Worm (Caenorhabditis elegans) whole organism, mixed stage, embryonic: Measurements from ENCODE around the gene Y62H9A.16.

Source experiments
- M03D4.4 ChIP-seq: sonication (generic microtip); optimal IDR thresholded peaks from 2 replicates; lab custom pipeline; 2017; ENCODE audit warnings: mild to moderate bottlenecking, missing genetic modification characterization, missing compliant biosample characterization
- bed-3 ChIP-seq: fragments of 200-800 bp; sonication (Bioruptor generic); optimal IDR thresholded peaks from 3 replicates; lab custom pipeline; 2018; ENCODE audit warnings: mild to moderate bottlenecking, missing genetic modification characterization, moderate library complexity, missing compliant biosample characterization
- blmp-1 ChIP-seq: fragments of 150-350 bp; optimal IDR thresholded peaks from 2 replicates; lab custom pipeline; 2014; ENCODE audit warnings: missing biosample characterization, missing genetic modification characterization
- ceh-39 ChIP-seq: fragments of 150-350 bp; optimal IDR thresholded peaks from 2 replicates; lab custom pipeline; 2014; ENCODE audit warnings: missing biosample characterization, missing genetic modification characterization
- ceh-43 ChIP-seq: fragments of 200-800 bp; sonication (Bioruptor generic); optimal IDR thresholded peaks from 2 replicates; lab custom pipeline; 2018; ENCODE audit warnings: mild to moderate bottlenecking, missing genetic modification characterization, moderate library complexity, missing compliant biosample characterization
- ceh-83 ChIP-seq: fragments of 200-800 bp; sonication (Bioruptor generic); optimal IDR thresholded peaks from 2 replicates; lab custom pipeline; 2018; ENCODE audit warnings: mild to moderate bottlenecking, missing genetic modification characterization, missing compliant biosample characterization
- ces-1 ChIP-seq: fragments of 150-350 bp; optimal IDR thresholded peaks from 2 replicates; lab custom pipeline; 2014; ENCODE audit warnings: missing biosample characterization, missing genetic modification reagents, missing genetic modification characterization
- cnd-1 ChIP-seq: fragments of 200-800 bp; sonication (Bioruptor generic); optimal IDR thresholded peaks from 2 replicates; lab custom pipeline; 2018; ENCODE audit warnings: mild to moderate bottlenecking, missing genetic modification characterization, missing compliant biosample characterization
- drap-1 ChIP-seq: fragments of 200-800 bp; sonication (Bioruptor generic); optimal IDR thresholded peaks from 3 replicates; lab custom pipeline; 2018; ENCODE audit warnings: mild to moderate bottlenecking, missing genetic modification characterization, missing compliant biosample characterization
- elt-1 ChIP-seq: sonication (generic microtip); optimal IDR thresholded peaks from 2 replicates; lab custom pipeline; 2017; ENCODE audit warnings: missing genetic modification characterization, mild to moderate bottlenecking, missing compliant biosample characterization, antibody characterized with exemption, moderate library complexity, borderline replicate concordance; ENCODE audit not compliant: insufficient read depth
- elt-3 ChIP-seq: fragments of 150-350 bp; optimal IDR thresholded peaks from 2 replicates; lab custom pipeline; 2014; ENCODE audit warnings: missing biosample characterization, missing genetic modification characterization
- flh-1 ChIP-seq: fragments of 200-800 bp; sonication (Bioruptor generic); optimal IDR thresholded peaks from 2 replicates; lab custom pipeline; 2018; ENCODE audit warnings: mild to moderate bottlenecking, missing genetic modification characterization, moderate library complexity, missing compliant biosample characterization
- ham-2 ChIP-seq: fragments of 200-800 bp; sonication (Bioruptor generic); optimal IDR thresholded peaks from 2 replicates; lab custom pipeline; 2018; ENCODE audit warnings: mild to moderate bottlenecking, missing genetic modification characterization, missing compliant biosample characterization
- lin-13 ChIP-seq: fragments of 150-350 bp; optimal IDR thresholded peaks from 2 replicates; lab custom pipeline; 2014; ENCODE audit warnings: missing biosample characterization, missing genetic modification characterization
- lin-32 ChIP-seq: fragments of 200-800 bp; sonication (Bioruptor generic); optimal IDR thresholded peaks from 2 replicates; lab custom pipeline; 2018; ENCODE audit warnings: mild to moderate bottlenecking, missing genetic modification characterization, missing compliant biosample characterization
- lsy-2 ChIP-seq: fragments of 150-350 bp; optimal IDR thresholded peaks from 2 replicates; lab custom pipeline; 2014; ENCODE audit warnings: missing biosample characterization, missing genetic modification characterization
- mab-5 ChIP-seq: fragments of 150-350 bp; optimal IDR thresholded peaks from 2 replicates; lab custom pipeline; 2014; ENCODE audit warnings: missing biosample characterization, missing genetic modification characterization
- mep-1 ChIP-seq: fragments of 150-350 bp; optimal IDR thresholded peaks from 2 replicates; lab custom pipeline; 2017; ENCODE audit warnings: missing biosample characterization, missing genetic modification reagents, missing genetic modification characterization, inconsistent platforms
- nhr-12 ChIP-seq: fragments of 150-350 bp; optimal IDR thresholded peaks from 2 replicates; lab custom pipeline; 2014; ENCODE audit warnings: missing biosample characterization, missing genetic modification characterization
- nhr-2 ChIP-seq: fragments of 150-350 bp; optimal IDR thresholded peaks from 2 replicates; lab custom pipeline; 2014; ENCODE audit warnings: missing biosample characterization, missing genetic modification characterization
- nhr-28 ChIP-seq: fragments of 150-350 bp; optimal IDR thresholded peaks from 2 replicates; lab custom pipeline; 2014; ENCODE audit warnings: missing biosample characterization, missing genetic modification characterization
- nhr-76 ChIP-seq: sonication (generic microtip); optimal IDR thresholded peaks from 2 replicates; lab custom pipeline; 2017; ENCODE audit warnings: missing biosample characterization, missing genetic modification characterization
- pha-4 ChIP-seq: fragments of 150-350 bp; optimal IDR thresholded peaks from 2 replicates; lab custom pipeline; 2018; ENCODE audit warnings: missing biosample characterization, missing genetic modification reagents, missing genetic modification characterization
- sem-2 ChIP-seq: fragments of 200-800 bp; sonication (Bioruptor generic); optimal IDR thresholded peaks from 2 replicates; lab custom pipeline; 2018; ENCODE audit warnings: mild to moderate bottlenecking, missing genetic modification characterization, missing compliant biosample characterization
- snpc-4 ChIP-seq: fragments of 150-350 bp; optimal IDR thresholded peaks from 2 replicates; lab custom pipeline; 2014; ENCODE audit warnings: missing biosample characterization, missing genetic modification characterization
- unc-120 ChIP-seq: sonication (generic microtip); optimal IDR thresholded peaks from 2 replicates; lab custom pipeline; 2017; ENCODE audit warnings: missing genetic modification characterization, missing compliant biosample characterization; ENCODE audit not compliant: poor library complexity, severe bottlenecking
- unc-39 ChIP-seq: fragments of 150-350 bp; optimal IDR thresholded peaks from 2 replicates; lab custom pipeline; 2014; ENCODE audit warnings: missing biosample characterization, missing genetic modification characterization
- unc-62 ChIP-seq: fragments of 150-350 bp; optimal IDR thresholded peaks from 2 replicates; lab custom pipeline; 2014; ENCODE audit warnings: missing biosample characterization, missing genetic modification reagents, missing genetic modification characterization
- zip-8 ChIP-seq: fragments of 150-350 bp; optimal IDR thresholded peaks from 2 replicates; lab custom pipeline; 2014; ENCODE audit warnings: missing biosample characterization, missing genetic modification characterization

Y62H9A.16 gene

DNA sequence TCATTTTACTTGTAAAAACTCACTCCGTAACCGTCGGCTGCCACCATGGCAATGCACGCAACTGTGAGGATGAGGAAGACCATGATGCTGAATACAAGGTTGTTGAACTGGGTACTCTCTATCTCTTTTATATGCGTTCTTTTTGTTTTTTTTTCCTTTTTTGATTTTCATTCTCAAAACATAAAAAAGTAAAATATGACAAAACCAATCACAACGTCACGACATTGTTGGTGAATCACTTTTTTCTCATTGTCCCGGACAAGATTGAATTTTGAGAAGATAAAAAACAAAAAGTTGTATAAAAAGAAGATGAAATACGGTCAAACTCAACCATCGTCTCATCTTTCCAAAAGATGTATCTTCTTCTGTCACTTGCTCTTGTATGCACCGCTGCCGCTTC, 35.3 kb upstream of the Y62H9A.16 start, which contains the start of the genes Y62H9A.5 and ule-5:
Y62H9A.5 (minus strand) TSS at position 101 of the 400 bp plus-strand sequence.
ule-5 (plus strand) TSS at position 328 of the 400 bp plus-strand sequence.
- TF ChIP-seq drap-1 (GFP tag; lab: Kevin White, UChicago) = no peak
- TF ChIP-seq bed-3 (GFP tag; lab: Kevin White, UChicago) = no peak
- no peak for TF ChIP-seq elt-3
- no peak for TF ChIP-seq zip-8 (tag; lab: Kevin White, UChicago)

- TF ChIP-seq cnd-1 = no peak
- TF ChIP-seq lsy-2 = no peak
- no peak for TF ChIP-seq bed-3 (GFP tag; lab: Kevin White, UChicago)
These were observed 32.5 kb upstream of the Y62H9A.16 start, which contains the start of gene Y62H9A.7 for ce11 chrX:11885577-11885976. Y62H9A.7 (minus strand) TSS chrX:11885677.

ce11 chrX:11892328-11892727, 25.8 kb upstream of the Y62H9A.16 start, which contains the start of gene Y62H9A.8:
Y62H9A.8 (minus strand) TSS chrX:11892428.
- no peak for TF ChIP-seq lin-13
- TF ChIP-seq ceh-43 (GFP tag; lab: Kevin White, UChicago) = no peak
- TF ChIP-seq ces-1 = no peak
- no peak for TF ChIP-seq ham-2 (GFP tag; lab: Kevin White, UChicago)
- no peak for TF ChIP-seq ceh-39 (tag; lab: Kevin White, UChicago)

- no peak for TF ChIP-seq cnd-1
- TF ChIP-seq lin-32 (GFP tag; lab: Kevin White, UChicago) = no peak
- no peak for TF ChIP-seq ceh-83 (GFP tag; lab: Kevin White, UChicago)
- TF ChIP-seq M03D4.4 (tag; lab: Kevin White, UChicago) = no peak
- no peak for TF ChIP-seq blmp-1 (tag; lab: Kevin White, UChicago)
- no peak for TF ChIP-seq unc-120
- no peak for TF ChIP-seq unc-39
- TF ChIP-seq ham-2 (GFP tag; lab: Kevin White, UChicago) = no peak
- no peak for TF ChIP-seq mep-1 (tag; lab: Kevin White, UChicago)
- no peak for TF ChIP-seq nhr-28
- TF ChIP-seq bed-3 (GFP tag; lab: Kevin White, UChicago) = no peak
- TF ChIP-seq pha-4 = no peak
- TF ChIP-seq elt-1 (tag; lab: Kevin White, UChicago) = no peak
These were observed 21.4 kb upstream of the Y62H9A.16 start for ce11 chrX:11896708-11897107.

- TF ChIP-seq nhr-12 (tag; lab: Kevin White, UChicago) (no peak), drap-1 (GFP tag; lab: Kevin White, UChicago) (no peak), unc-120 (no peak), sem-2 (GFP tag; lab: Kevin White, UChicago) (no peak), unc-39 (no peak), mab-5 (tag; lab: Kevin White, UChicago) (no peak)
These were observed 20.1 kb upstream of the Y62H9A.16 start, which contains the start of gene Y62H9A.9 for ce11 chrX:11898040-11898439. Y62H9A.9 (minus strand) TSS chrX:11898140.

DNA sequence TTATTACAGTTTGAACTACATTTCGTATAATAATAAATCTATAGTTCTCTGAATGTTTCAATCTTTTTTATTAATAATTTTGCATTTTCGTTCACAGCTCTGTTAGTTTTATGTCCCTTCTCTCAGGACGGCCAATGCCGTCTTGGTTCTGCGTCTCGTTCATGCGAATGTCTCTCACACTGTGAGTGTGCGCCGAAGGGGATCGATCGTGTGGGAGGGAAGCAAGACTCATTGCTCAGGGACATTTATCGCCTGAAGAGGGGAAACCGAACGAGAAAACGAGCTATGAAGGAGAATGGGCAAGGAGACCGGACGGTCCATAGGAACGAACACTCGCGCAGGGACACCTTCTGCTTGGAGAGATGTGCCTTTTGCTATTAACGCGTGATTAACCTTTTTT, 19.1 kb upstream of the Y62H9A.16 start:
- TF ChIP-seq unc-39 (no peak), mep-1 (tag; lab: Kevin White, UChicago) (peak; percentile 15), ces-1 (peak; percentile 27)

DNA sequence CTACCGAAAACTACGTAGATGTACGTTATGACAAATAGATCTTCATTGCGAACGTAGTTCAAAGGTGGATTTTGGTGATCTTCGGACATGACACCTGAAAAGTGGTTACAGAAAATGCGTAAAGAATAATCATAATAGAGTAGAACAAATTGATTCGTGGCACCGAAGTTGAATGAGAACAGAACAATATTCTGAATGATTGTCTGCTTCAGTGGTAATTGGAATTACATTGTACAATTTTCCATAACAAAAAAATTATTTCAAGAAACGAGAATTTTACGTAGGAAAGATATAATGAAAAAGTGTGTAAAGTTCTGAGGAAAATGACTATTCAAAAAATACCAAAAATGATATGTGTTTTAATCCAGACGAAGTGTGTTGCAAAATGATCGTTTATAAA, 15.4 kb upstream of the Y62H9A.16 start, which contains the start of gene Y62H9A.10:
Y62H9A.10 (minus strand) TSS at position 101 of the 400 bp plus-strand sequence.
- TF ChIP-seq M03D4.4 (tag; lab: Kevin White, UChicago) = no peak
- no peak for TF ChIP-seq ham-2 (GFP tag; lab: Kevin White, UChicago)
- TF ChIP-seq nhr-76 (tag; lab: Kevin White, UChicago) = no peak
- TF ChIP-seq sem-2 (GFP tag; lab: Kevin White, UChicago) = no peak
- no peak for TF ChIP-seq ceh-43 (GFP tag; lab: Kevin White, UChicago)
- no peak for TF ChIP-seq zip-8 (tag; lab: Kevin White, UChicago)
- no peak for TF ChIP-seq nhr-2 (tag; lab: Kevin White, UChicago)
- no peak for TF ChIP-seq unc-62
- TF ChIP-seq ceh-83 (GFP tag; lab: Kevin White, UChicago) = no peak
- TF ChIP-seq ces-1 = no peak
- TF ChIP-seq nhr-28 = no peak
- TF ChIP-seq flh-1 (GFP tag; lab: Kevin White, UChicago) = no peak
- no peak for TF ChIP-seq snpc-4
- TF ChIP-seq, all 35 proteins: peak for 0
